Worm (Caenorhabditis elegans) whole organism, L4/young adult: ENCODE measurements around the gene C24D10.5.

ENCODE experiments used
- W03F9.2 ChIP-seq: fragments of 150-350 bp; optimal IDR thresholded peaks from 2 replicates; lab custom pipeline; 2014; ENCODE audit warnings: missing biosample characterization, missing genetic modification characterization
- dao-5 ChIP-seq: sonication (generic microtip); optimal IDR thresholded peaks from 2 replicates; lab custom pipeline; 2016; ENCODE audit warnings: missing genotype, missing genetic modification characterization, moderate library complexity, missing compliant biosample characterization

DNA sequence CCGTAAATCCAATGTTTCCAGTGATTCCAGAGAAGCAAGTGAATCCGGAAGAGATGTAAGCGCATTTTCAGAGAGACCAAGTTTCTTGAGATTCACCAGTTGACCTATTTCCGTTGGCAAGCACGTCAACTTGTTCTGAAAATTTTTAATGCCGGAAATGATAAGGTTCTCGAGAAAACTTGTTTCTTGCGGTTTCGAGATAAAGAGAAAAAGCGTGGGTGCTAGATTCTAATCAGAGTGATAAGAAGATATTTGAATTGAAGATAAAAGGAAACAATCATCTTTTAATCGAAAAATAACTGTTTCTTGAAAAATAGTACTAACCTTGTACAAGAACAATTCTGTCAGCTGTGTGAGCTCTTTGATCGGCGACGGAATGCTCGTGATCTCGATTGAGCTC lies 18.1 kb upstream of the C24D10.5 start:
- TF ChIP-seq dao-5 (no peak), W03F9.2 (tag; lab: Kevin White, UChicago) (no peak)
